Worm (Caenorhabditis elegans) whole organism, young adult: ENCODE measurements around the gene sre-35.

Experiments used
- Y53F4B.3 ChIP-seq: fragments of 200-800 bp; sonication (Bioruptor generic); IDR thresholded peaks from 2 replicates; pipeline ENCODE4 v1.3.6; 2022; ENCODE audit warnings: missing genetic modification reagents, missing genetic modification characterization, missing compliant biosample characterization
- ZK185.1 ChIP-seq: sonication (generic microtip); optimal IDR thresholded peaks from 2 replicates; lab custom pipeline; 2016; ENCODE audit warnings: mild to moderate bottlenecking, missing genetic modification characterization, missing compliant biosample characterization; ENCODE audit not compliant: poor library complexity, severe bottlenecking
- bed-1 ChIP-seq: fragments of 200-800 bp; sonication (Bioruptor generic); IDR thresholded peaks from 2 replicates; pipeline ENCODE4 v1.3.6; 2022; ENCODE audit warnings: missing genetic modification reagents, missing genetic modification characterization, missing compliant biosample characterization
- bed-2 ChIP-seq: fragments of 200-800 bp; sonication (Bioruptor generic); IDR thresholded peaks from 2 replicates; pipeline ENCODE4 v1.3.6; 2022; ENCODE audit warnings: missing genetic modification reagents, missing genetic modification characterization, missing compliant biosample characterization
- egl-44 ChIP-seq: fragments of 200-800 bp; sonication (Bioruptor generic); IDR thresholded peaks from 2 replicates; pipeline ENCODE4 v1.3.6; 2022; ENCODE audit warnings: missing genetic modification reagents, missing genetic modification characterization, missing compliant biosample characterization
- him-1 ChIP-seq: sonication (generic microtip); optimal IDR thresholded peaks from 2 replicates; lab custom pipeline; 2016; ENCODE audit warnings: missing genotype, missing genetic modification reagents, missing genetic modification characterization, missing compliant biosample characterization
- hmg-1.2 ChIP-seq: fragments of 200-800 bp; sonication (Bioruptor generic); IDR thresholded peaks from 2 replicates; pipeline ENCODE4 v1.3.6; 2022; ENCODE audit warnings: missing genetic modification reagents, missing genetic modification characterization, missing compliant biosample characterization
- nfya-1 ChIP-seq: sonication (generic microtip); optimal IDR thresholded peaks from 2 replicates; lab custom pipeline; 2017; ENCODE audit warnings: antibody characterized with exemption, missing compliant biosample characterization, missing genetic modification characterization, borderline replicate concordance; ENCODE audit not compliant: insufficient read depth
- unc-130 ChIP-seq: sonication (generic microtip); optimal IDR thresholded peaks from 2 replicates; lab custom pipeline; 2016; ENCODE audit warnings: missing genetic modification reagents, missing genetic modification characterization, missing compliant biosample characterization
- unc-62 ChIP-seq: fragments of 150-350 bp; optimal IDR thresholded peaks from 2 replicates; lab custom pipeline; 2014; ENCODE audit warnings: missing biosample characterization, missing genetic modification reagents, missing genetic modification characterization
- ztf-25 ChIP-seq: fragments of 200-800 bp; sonication (Bioruptor generic); IDR thresholded peaks from 2 replicates; pipeline ENCODE4 v1.3.6; 2022; ENCODE audit warnings: missing genetic modification reagents, missing genetic modification characterization, missing compliant biosample characterization
- ztf-26 ChIP-seq: sonication (generic microtip); optimal IDR thresholded peaks from 2 replicates; lab custom pipeline; 2017; ENCODE audit warnings: missing genetic modification characterization, missing compliant biosample characterization

ce11 chrII:12444679-12445376 lies 7.8 kb downstream of the sre-35 start, which contains the start of the genes W05H5.1 and pitr-6:
- TF ChIP-seq him-1 (tag; lab: Kevin White, UChicago): no peak
- no peak for TF ChIP-seq ZK185.1 (tag; lab: Kevin White, UChicago)
- TF ChIP-seq ztf-26 (tag; lab: Kevin White, UChicago): no peak
- no peak for TF ChIP-seq unc-62 (GFP tag; lab: Kevin White, UChicago)
- TF ChIP-seq ztf-25: no peak
- TF ChIP-seq bed-2: no peak
- TF ChIP-seq unc-130: no peak
- no peak for TF ChIP-seq nfya-1 (tag; lab: Kevin White, UChicago)
- TF ChIP-seq egl-44 (GFP tag; lab: Robert Waterston, UW): no peak
- no peak for TF ChIP-seq hmg-1.2 (GFP tag; lab: Robert Waterston, UW)
- TF ChIP-seq bed-1 (GFP tag; lab: Robert Waterston, UW): no peak
- no peak for TF ChIP-seq Y53F4B.3
